Worm (Caenorhabditis elegans) whole organism, L3 larva: ENCODE results near the gene clec-4.

Experiments
- nfya-1 ChIP-seq: sonication (generic microtip); optimal IDR thresholded peaks from 2 replicates; lab custom pipeline; 2017; ENCODE audit warnings: missing genetic modification characterization, mild to moderate bottlenecking, missing compliant biosample characterization, antibody characterized with exemption, moderate library complexity; ENCODE audit not compliant: insufficient read depth
- nhr-76 ChIP-seq: fragments of 150-350 bp; sonication (generic microtip); optimal IDR thresholded peaks from 5 replicates; lab custom pipeline; 2014; ENCODE audit warnings: missing biosample characterization, missing genetic modification characterization
- unc-39 ChIP-seq: sonication (generic microtip); optimal IDR thresholded peaks from 4 replicates; lab custom pipeline; 2017; ENCODE audit warnings: missing biosample characterization, missing genetic modification characterization

DNA sequence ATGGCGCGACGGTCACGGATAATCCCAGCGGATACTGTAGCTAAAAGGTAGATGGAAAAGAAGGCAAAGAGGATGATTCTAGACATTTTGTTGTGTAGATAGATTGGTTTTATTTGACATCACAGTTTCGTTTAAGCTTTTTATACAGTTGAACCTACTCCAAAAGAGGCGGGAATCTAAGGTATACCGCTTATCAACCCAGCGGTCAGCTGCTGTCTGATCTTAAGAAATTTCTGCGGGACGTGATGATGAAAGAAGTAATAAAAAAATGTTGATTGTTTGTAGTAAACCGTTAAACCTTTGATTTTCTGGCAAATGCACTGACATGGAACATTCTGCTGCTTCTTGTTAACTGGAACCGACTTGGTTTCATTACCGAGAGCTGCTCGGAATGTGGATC lies 35.2 kb upstream of the clec-4 start, which contains the start of gene nspe-6:
- no peak for TF ChIP-seq nfya-1 (tag; lab: Kevin White, UChicago)
- TF ChIP-seq unc-39 (tag; lab: Kevin White, UChicago): no peak
- no peak for TF ChIP-seq nhr-76 (tag; lab: Kevin White, UChicago)
